Fruit fly (Drosophila melanogaster) S2 (cell line): ENCODE data around the gene Oatp30B.

ENCODE experiments used
- CG8478 ChIP-seq: fragments of >200 bp; optimal IDR thresholded peaks from 2 replicates; lab custom pipeline; 2018
- CTCF ChIP-seq, 2 experiments: fragments of >200 bp; optimal IDR thresholded peaks; 2 replicates each; lab custom pipeline; 2018

DNA sequence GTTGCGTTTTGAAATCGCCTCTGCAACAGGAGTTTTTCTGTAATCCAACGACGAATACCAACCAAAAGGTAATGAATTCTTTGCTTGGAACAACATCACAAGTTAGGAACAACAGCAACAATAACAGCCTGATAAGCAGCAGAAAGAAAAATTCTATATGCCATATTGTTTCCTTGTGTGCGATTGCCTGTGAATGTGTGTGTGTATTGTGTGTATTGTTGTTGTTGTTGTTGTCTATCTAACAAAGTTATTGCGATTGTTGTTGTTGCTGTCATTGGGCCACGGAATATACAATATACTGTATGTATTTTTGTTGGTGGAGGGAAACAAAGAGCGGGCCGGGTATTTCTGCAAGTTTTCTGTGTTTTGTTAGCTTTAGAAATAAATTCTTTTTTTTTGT is 48.1 kb downstream of the Oatp30B start:
- TF ChIP-seq CG8478, result no peak
- no peak for TF ChIP-seq CTCF (optimal IDR thresholded peaks at IDR 0.05; lab: Kevin White, UChicago)
